Worm (Caenorhabditis elegans) whole organism, mixed stage, embryonic: ENCODE measurements around the gene T21C12.4.

Experiments
- blmp-1 ChIP-seq: fragments of 150-350 bp; optimal IDR thresholded peaks from 2 replicates; lab custom pipeline; 2014; ENCODE audit warnings: missing biosample characterization, missing genetic modification characterization
- ces-1 ChIP-seq: fragments of 150-350 bp; optimal IDR thresholded peaks from 2 replicates; lab custom pipeline; 2014; ENCODE audit warnings: missing biosample characterization, missing genetic modification reagents, missing genetic modification characterization
- drap-1 ChIP-seq: fragments of 200-800 bp; sonication (Bioruptor generic); optimal IDR thresholded peaks from 3 replicates; lab custom pipeline; 2018; ENCODE audit warnings: mild to moderate bottlenecking, missing genetic modification characterization, missing compliant biosample characterization
- pha-4 ChIP-seq: fragments of 150-350 bp; optimal IDR thresholded peaks from 2 replicates; lab custom pipeline; 2018; ENCODE audit warnings: missing biosample characterization, missing genetic modification reagents, missing genetic modification characterization
- snpc-4 ChIP-seq: fragments of 150-350 bp; optimal IDR thresholded peaks from 2 replicates; lab custom pipeline; 2014; ENCODE audit warnings: missing biosample characterization, missing genetic modification characterization

DNA sequence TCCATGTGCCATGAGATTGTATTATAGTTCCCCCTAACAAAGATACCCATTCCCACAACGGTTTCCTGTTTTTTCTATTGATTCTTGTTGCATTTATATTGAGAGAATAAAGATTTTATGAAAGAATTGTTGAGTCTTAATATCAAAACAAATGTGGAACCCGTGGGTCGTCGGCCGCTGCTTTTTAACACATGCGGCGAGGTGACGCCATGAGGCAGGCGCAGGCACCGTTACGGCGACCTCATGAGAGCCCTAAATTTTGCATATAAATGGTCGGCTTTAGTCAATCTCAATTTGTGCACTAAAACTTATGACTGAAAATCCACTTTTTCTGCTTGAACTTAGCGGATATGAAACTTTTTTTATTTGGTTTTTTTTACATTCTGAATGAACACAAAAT lies 20.3 kb downstream of the T21C12.4 start:
- TF ChIP-seq drap-1 (GFP tag; lab: Kevin White, UChicago) (no peak), pha-4 (tag; lab: Kevin White, UChicago) (no peak), snpc-4 (tag; lab: Kevin White, UChicago) (no peak), ces-1 (GFP tag; lab: Kevin White, UChicago) (no peak), blmp-1 (tag; lab: Kevin White, UChicago) (no peak)
